Worm (Caenorhabditis elegans): ENCODE data around the gene B0393.5.
A peak's percentile ranks its signal among the peaks of the same experiment; 100 is the strongest.

The B0393.5 gene

ce11 chrIII:4765474-4765873 is at the start of gene B0393.5:
B0393.5 (plus strand) TSS chrIII:4765774.
- TF ChIP-seq lin-13 (GFP tag; optimal IDR thresholded peaks at IDR 0.05) (no peak), dpl-1 (GFP tag; optimal IDR thresholded peaks at IDR 0.05) (no peak), unc-30 (tag; optimal IDR thresholded peaks at IDR 0.05) (no peak), lsy-2 (tag; optimal IDR thresholded peaks at IDR 0.05) (no peak)

- TF ChIP-seq unc-62 (GFP tag; optimal IDR thresholded peaks at IDR 0.05) (no peak), fkh-8 (tag; optimal IDR thresholded peaks at IDR 0.05) (peak; percentile 62), blmp-1 (tag; optimal IDR thresholded peaks at IDR 0.05) (no peak), pax-3 (tag; optimal IDR thresholded peaks at IDR 0.05) (peak; percentile 28), snpc-4 (tag; optimal IDR thresholded peaks at IDR 0.05) (no peak), mep-1 (tag; optimal IDR thresholded peaks at IDR 0.05) (no peak), dsc-1 (tag; optimal IDR thresholded peaks at IDR 0.05) (no peak), zip-4 (GFP tag; optimal IDR thresholded peaks at IDR 0.05) (no peak), alr-1 (tag; optimal IDR thresholded peaks at IDR 0.05; ENCODE audit: borderline replicate concordance) (no peak), lin-39 (tag; optimal IDR thresholded peaks at IDR 0.05) (peak; percentile 59), lin-15B (tag; optimal IDR thresholded peaks at IDR 0.05) (peak; percentile 74), ceh-82 (tag; optimal IDR thresholded peaks at IDR 0.05) (peak; percentile 30 to 85 (median 74)), ztf-4 (tag; optimal IDR thresholded peaks at IDR 0.05) (no peak), sptf-1 (tag; optimal IDR thresholded peaks at IDR 0.05) (no peak), hpl-2 (GFP tag; optimal IDR thresholded peaks at IDR 0.05) (no peak), egl-27 (tag; optimal IDR thresholded peaks at IDR 0.05) (no peak), nhr-71 (tag; optimal IDR thresholded peaks at IDR 0.05) (peak; percentile 79), ama-1 (optimal IDR thresholded peaks at IDR 0.05) (no peak), nhr-28 (tag; optimal IDR thresholded peaks at IDR 0.05) (no peak), snu-23 (GFP tag; optimal IDR thresholded peaks at IDR 0.05) (peak; percentile 77), vab-15 (tag; optimal IDR thresholded peaks at IDR 0.05) (no peak), nhr-19 (GFP tag; conservative IDR thresholded peaks at IDR 0.05) (peak; percentile 76), irx-1 (tag; optimal IDR thresholded peaks at IDR 0.05) (peak; percentile 44), F16B12.6 (tag; optimal IDR thresholded peaks at IDR 0.05) (peak; percentile 58), tbx-2 (tag; optimal IDR thresholded peaks at IDR 0.05) (no peak), xbp-1 (tag; optimal IDR thresholded peaks at IDR 0.05) (peak; percentile 72), tlp-1 (tag; optimal IDR thresholded peaks at IDR 0.05) (no peak), ets-5 (GFP tag; IDR thresholded peaks at IDR 0.05) (no peak), nhr-11 (tag; optimal IDR thresholded peaks at IDR 0.05) (no peak), C34B4.2 (tag; optimal IDR thresholded peaks at IDR 0.05) (no peak), C16A3.4 (tag; optimal IDR thresholded peaks at IDR 0.05) (peak; percentile 81), lin-13 (GFP tag; optimal IDR thresholded peaks at IDR 0.05) (peak; percentile 62), elt-3 (tag; optimal IDR thresholded peaks at IDR 0.05) (peak in 1 of 6 experiments; percentile 38), fos-1 (tag; optimal IDR thresholded peaks at IDR 0.05) (peak; percentile 39), unc-30 (tag; optimal IDR thresholded peaks at IDR 0.05) (no peak), egl-13 (tag; optimal IDR thresholded peaks at IDR 0.05) (no peak), ztf-11 (tag; optimal IDR thresholded peaks at IDR 0.05) (no peak), lin-35 (GFP tag; optimal IDR thresholded peaks at IDR 0.05) (peak; percentile 96 to 98), nhr-84 (tag; optimal IDR thresholded peaks at IDR 0.05) (no peak), ceh-88 (GFP tag; IDR thresholded peaks at IDR 0.05) (no peak), sox-4 (tag; optimal IDR thresholded peaks at IDR 0.05) (no peak), grh-1 (GFP tag; IDR thresholded peaks at IDR 0.05) (peak; percentile 58; the same call in 1 of the 2 replicates), efl-1 (optimal IDR thresholded peaks at IDR 0.05) (peak; percentile 76 to 97), efl-1 (GFP tag; optimal IDR thresholded peaks at IDR 0.05 in 1 of 2) (peak; percentile 97 to 100), nhr-47 (tag; optimal IDR thresholded peaks at IDR 0.05) (peak; percentile 77), fkh-4 (tag; optimal IDR thresholded peaks at IDR 0.05; ENCODE audit: borderline replicate concordance) (no peak), C04F5.9 (tag; optimal IDR thresholded peaks at IDR 0.05) (peak; percentile 65), mef-2 (tag; optimal IDR thresholded peaks at IDR 0.05) (no peak), ces-1 (GFP tag; optimal IDR thresholded peaks at IDR 0.05) (no peak), zag-1 (tag; optimal IDR thresholded peaks at IDR 0.05) (no peak)
Measured at ce11 chrIII:4720620-4721227, 44.9 kb upstream of the B0393.5 start, which contains the start of gene emb-5. emb-5 (minus strand) TSS chrIII:4720670.

Data from whole organism, L1 larva.